Worm (Caenorhabditis elegans) whole organism, L4 larva: ENCODE data around the gene C25D7.9.

ENCODE experiments used
- Y5F2A.4 ChIP-seq: fragments of 200-800 bp; sonication (Bioruptor generic); optimal IDR thresholded peaks from 2 replicates; lab custom pipeline; 2018; ENCODE audit warnings: mild to moderate bottlenecking, missing genetic modification characterization, missing compliant biosample characterization
- dmd-8 ChIP-seq: fragments of 200-800 bp; sonication (Bioruptor generic); IDR thresholded peaks from 2 replicates; pipeline ENCODE4 v1.3.6; 2022; ENCODE audit warnings: missing genetic modification characterization, missing compliant biosample characterization
- pha-4 ChIP-seq, 2 experiments: fragments of 150-350 bp in 1 of 2; fragments of 200-800 bp in 1 of 2; sonication (Bioruptor generic) in 1 of 2; IDR thresholded peaks in 1 of 2; optimal IDR thresholded peaks in 1 of 2; 2 replicates each; pipeline versions ENCODE4 v1.3.6 to Lab custom; 2014 to 2022; ENCODE audit warnings: missing genetic modification characterization in 2 of 2, missing genetic modification reagents in 2 of 2, missing biosample characterization in 1 of 2, missing compliant biosample characterization in 1 of 2

DNA sequence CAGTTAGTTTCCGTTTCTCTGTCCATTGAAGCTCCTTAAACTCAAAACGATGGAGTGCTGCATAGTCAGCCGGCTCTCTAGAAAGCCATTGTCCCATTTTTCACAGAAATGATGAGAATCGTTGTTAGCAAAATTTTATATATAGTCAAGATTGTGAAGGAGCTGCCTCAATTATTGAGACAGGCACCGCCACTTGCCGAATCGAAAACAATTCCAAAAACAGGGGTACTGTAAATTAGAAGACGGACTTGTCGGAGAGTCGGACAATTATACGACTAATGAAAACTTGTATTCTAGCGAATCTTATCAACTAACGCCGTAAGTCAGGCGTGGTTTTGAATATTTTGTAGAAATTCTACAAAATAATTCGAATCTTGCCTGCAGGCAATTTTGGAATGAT lies 44.7 kb upstream of the C25D7.9 start, which contains the start of gene F14H8.2:
- no peak for TF ChIP-seq dmd-8 (GFP tag; lab: Robert Waterston, UW)
- TF ChIP-seq pha-4 (GFP tag; IDR thresholded peaks at IDR 0.05; lab: Robert Waterston, UW): no peak
- TF ChIP-seq pha-4 (tag; optimal IDR thresholded peaks at IDR 0.05; lab: Kevin White, UChicago): no peak
- no peak for TF ChIP-seq Y5F2A.4 (GFP tag; lab: Kevin White, UChicago)
